ENCODE assay signal across 1 fruit fly cellular context in genomic region chr3L:2579557-2580224, dm6.
TF ChIP-seq lines count a peak whose summit lies in the region.

No protein-coding gene starts in this region.

TF ChIP-seq in whole organism, embryonic, 481 proteins besides CTCF, POLR2A, EP300 and RAD21 (continued from another document):
- TF ChIP-seq Doc3 (GFP tag; IDR thresholded peaks at IDR 0.05; lab: Robert Waterston, UW; ENCODE audit: partially characterized antibody) (peak; percentile 83; the same call in 2 of the 3 replicates), hbn (GFP tag; IDR thresholded peaks at IDR 0.05; lab: Robert Waterston, UW; ENCODE audit: partially characterized antibody) (peak; percentile 77), CG4328 (GFP tag; optimal IDR thresholded peaks at IDR 0.05; lab: Kevin White, UChicago) (no peak), vnd (GFP tag; IDR thresholded peaks at IDR 0.05; lab: Robert Waterston, UW; ENCODE audit: partially characterized antibody) (peak; percentile 60; the same call in 2 of the 3 replicates), Bgb (GFP tag; IDR thresholded peaks at IDR 0.05; lab: Robert Waterston, UW; ENCODE audit: partially characterized antibody) (peak; percentile 53), Dll (GFP tag; IDR thresholded peaks at IDR 0.05; lab: Robert Waterston, UW; ENCODE audit: partially characterized antibody) (peak; percentile 86), z (GFP tag; IDR thresholded peaks at IDR 0.05; lab: Robert Waterston, UW) (no peak), CG7963 (GFP tag; IDR thresholded peaks at IDR 0.05; lab: Robert Waterston, UW; ENCODE audit: partially characterized antibody) (peak; percentile 60; the same call in 2 of the 3 replicates), mld (GFP tag; IDR thresholded peaks at IDR 0.05; lab: Robert Waterston, UW; ENCODE audit: partially characterized antibody) (peak; percentile 83), unpg (GFP tag; optimal IDR thresholded peaks at IDR 0.05; lab: Kevin White, UChicago) (no peak), Hr78 (GFP tag; optimal IDR thresholded peaks at IDR 0.05; lab: Kevin White, UChicago) (peak in 1 of 2 experiments; percentile 39), h (optimal IDR thresholded peaks at IDR 0.05; lab: Kevin White, UChicago) (no peak), sna (GFP tag; IDR thresholded peaks at IDR 0.05; lab: Robert Waterston, UW; ENCODE audit: partially characterized antibody) (peak; percentile 76), CG18476 (GFP tag; optimal IDR thresholded peaks at IDR 0.05; lab: Kevin White, UChicago) (no peak), CG11723 (GFP tag; optimal IDR thresholded peaks at IDR 0.05; lab: Kevin White, UChicago) (no peak), abd-A (tag; optimal IDR thresholded peaks at IDR 0.05; lab: Kevin White, UChicago) (peak; percentile 19), CG13287 (GFP tag; IDR thresholded peaks at IDR 0.05; lab: Robert Waterston, UW; ENCODE audit: partially characterized antibody) (peak; percentile 41), sens (GFP tag; lab: Kevin White, UChicago) (peak; percentile 23), salm (tag; optimal IDR thresholded peaks at IDR 0.05; lab: Kevin White, UChicago) (no peak), tna (GFP tag; IDR thresholded peaks at IDR 0.05; lab: Robert Waterston, UW; ENCODE audit: partially characterized antibody) (peak; percentile 28; the same call in 1 of the 2 replicates), inv (GFP tag; IDR thresholded peaks at IDR 0.05; lab: Robert Waterston, UW; ENCODE audit: partially characterized antibody) (peak; percentile 16; the same call in 1 of the 2 replicates), CG14860 (GFP tag; IDR thresholded peaks at IDR 0.05; lab: Robert Waterston, UW; ENCODE audit: partially characterized antibody) (peak; percentile 64; the same call in 2 of the 3 replicates), CG2129 (GFP tag; IDR thresholded peaks at IDR 0.05; lab: Robert Waterston, UW; ENCODE audit: partially characterized antibody) (peak; percentile 50), scrt (GFP tag; optimal IDR thresholded peaks at IDR 0.05; lab: Kevin White, UChicago) (peak; percentile 21), CG6791 (GFP tag; IDR thresholded peaks at IDR 0.05; lab: Robert Waterston, UW; ENCODE audit: partially characterized antibody) (peak; percentile 77), wdn (GFP tag; IDR thresholded peaks at IDR 0.05; lab: Robert Waterston, UW) (no peak), hb (GFP tag; IDR thresholded peaks at IDR 0.05; lab: Robert Waterston, UW; ENCODE audit: partially characterized antibody) (0 out of 3 replicates have a peak, but pooled peaks have one; percentile 62), CG16813 (GFP tag; IDR thresholded peaks at IDR 0.05; lab: Robert Waterston, UW; ENCODE audit: partially characterized antibody) (peak; percentile 69), CG42726 (GFP tag; IDR thresholded peaks at IDR 0.05; lab: Robert Waterston, UW; ENCODE audit: partially characterized antibody) (peak; percentile 55; the same call in 1 of the 2 replicates), CG2199 (GFP tag; IDR thresholded peaks at IDR 0.05; lab: Robert Waterston, UW) (0 out of 3 replicates have a peak, but pooled peaks have one; percentile 45), Med (GFP tag; lab: Kevin White, UChicago) (peak; percentile 43)
